Worm (Caenorhabditis elegans): ENCODE measurements around the gene nspe-3.

Gene nspe-3

DNA sequence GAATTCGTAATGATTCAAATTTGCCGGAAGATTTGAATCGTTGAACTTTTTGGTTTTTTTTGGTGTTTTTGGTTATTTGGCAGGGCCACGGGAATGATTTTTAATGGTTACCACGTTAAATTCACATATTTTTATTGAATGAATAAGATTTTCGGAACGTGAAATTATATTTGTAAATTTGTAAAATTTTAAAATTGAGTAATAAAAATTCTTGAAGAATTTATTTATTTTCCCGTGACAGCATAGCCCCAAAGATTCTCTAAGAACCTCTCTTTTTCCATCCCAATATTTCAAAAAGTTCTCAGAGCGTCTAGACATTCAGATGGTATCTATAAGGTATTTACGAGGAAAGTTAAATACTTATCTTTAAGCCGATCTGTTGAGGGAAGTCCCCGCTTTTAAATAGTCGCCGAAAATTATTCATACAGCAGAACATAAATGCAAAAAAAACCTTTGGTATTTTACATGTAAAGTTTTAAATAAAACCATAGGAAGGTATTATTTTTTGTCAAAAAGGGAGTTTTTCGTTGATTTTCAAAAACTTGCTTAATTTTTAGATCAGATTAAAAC is 17.1 kb downstream of the nspe-3 start, which contains the start of gene Y38E10A.17:
TSS of gene Y38E10A.17 (minus strand) at position 51 of the 570 bp plus-strand sequence.
- TF ChIP-seq elt-1 (tag; optimal IDR thresholded peaks at IDR 0.05) (peak; percentile 68), R02D3.7 (tag; optimal IDR thresholded peaks at IDR 0.05) (no peak)

DNA sequence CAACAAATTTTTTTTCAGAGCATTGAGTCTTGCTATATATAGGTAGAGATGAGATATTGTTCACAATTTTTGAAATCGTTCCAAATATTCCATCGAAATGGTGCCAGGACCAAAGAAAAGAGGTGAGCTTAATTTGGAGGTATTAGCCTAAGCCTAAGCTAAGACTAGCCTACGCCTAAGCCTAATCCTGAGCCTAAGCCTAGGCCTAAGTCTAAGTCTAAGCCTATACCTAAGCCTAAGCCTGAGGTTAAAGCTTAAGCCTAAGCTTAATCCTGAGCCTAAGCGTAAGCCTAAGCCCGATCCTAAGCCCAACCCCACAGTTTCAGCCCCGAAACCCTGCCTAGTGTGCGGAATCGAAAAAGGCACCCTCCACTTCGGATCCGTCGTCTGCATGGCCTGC is 18.9 kb downstream of the nspe-3 start, which contains the start of gene nhr-234:
TSS of gene nhr-234 (plus strand) at position 77 of the 400 bp plus-strand sequence.
- no peak for TF ChIP-seq fkh-2 (tag; optimal IDR thresholded peaks at IDR 0.05)
- TF ChIP-seq nhr-28 (tag; optimal IDR thresholded peaks at IDR 0.05): no peak
- TF ChIP-seq nhr-77 (tag; optimal IDR thresholded peaks at IDR 0.05): no peak
- no peak for TF ChIP-seq tbx-2 (tag; optimal IDR thresholded peaks at IDR 0.05)
- no peak for TF ChIP-seq R02D3.7 (tag; optimal IDR thresholded peaks at IDR 0.05)
- TF ChIP-seq pqm-1 (tag; optimal IDR thresholded peaks at IDR 0.05): no peak
- TF ChIP-seq unc-62 (GFP tag; optimal IDR thresholded peaks at IDR 0.05): no peak
- TF ChIP-seq elt-2 (tag; optimal IDR thresholded peaks at IDR 0.05): no peak
- no peak for TF ChIP-seq elt-3 (tag; optimal IDR thresholded peaks at IDR 0.05)
- no peak for TF ChIP-seq elt-1 (tag; optimal IDR thresholded peaks at IDR 0.05)
- no peak for TF ChIP-seq ZK546.5 (tag; optimal IDR thresholded peaks at IDR 0.05)
- no peak for TF ChIP-seq unc-39 (tag; optimal IDR thresholded peaks at IDR 0.05)
- no peak for TF ChIP-seq ztf-4 (tag; optimal IDR thresholded peaks at IDR 0.05)

DNA sequence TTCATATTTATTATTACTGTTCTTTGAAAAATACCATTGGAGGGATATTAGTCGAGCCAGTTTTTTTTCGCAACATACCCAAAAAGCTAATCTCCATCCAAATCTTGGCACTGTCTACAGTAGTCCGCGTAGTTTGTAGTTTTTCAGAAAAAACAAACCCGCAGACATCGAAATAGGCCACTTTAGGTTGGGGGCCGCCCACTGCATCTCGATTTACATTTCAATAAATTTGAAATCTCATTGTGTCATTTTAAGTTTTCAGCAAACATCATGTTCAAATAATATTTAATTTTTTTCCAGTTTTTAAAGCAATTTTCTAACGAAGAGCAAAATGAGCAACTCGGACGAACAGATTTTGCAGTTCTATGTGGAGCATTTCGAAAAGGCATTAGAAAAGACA is 22.7 kb downstream of the nspe-3 start, which contains the start of gene nhr-235:
TSS of gene nhr-235 (plus strand) at position 301 of the 400 bp plus-strand sequence.
- TF ChIP-seq nhr-76 (tag; optimal IDR thresholded peaks at IDR 0.05): no peak
- no peak for TF ChIP-seq nhr-12 (tag; optimal IDR thresholded peaks at IDR 0.05)
- TF ChIP-seq daf-12 (tag; optimal IDR thresholded peaks at IDR 0.05): no peak
- no peak for TF ChIP-seq nhr-11 (tag; optimal IDR thresholded peaks at IDR 0.05)
- TF ChIP-seq unc-62 (GFP tag; optimal IDR thresholded peaks at IDR 0.05): no peak
- TF ChIP-seq tbx-2 (tag; optimal IDR thresholded peaks at IDR 0.05): no peak
- no peak for TF ChIP-seq ama-1 (optimal IDR thresholded peaks at IDR 0.05)
- TF ChIP-seq eor-1 (tag; optimal IDR thresholded peaks at IDR 0.05): no peak

DNA sequence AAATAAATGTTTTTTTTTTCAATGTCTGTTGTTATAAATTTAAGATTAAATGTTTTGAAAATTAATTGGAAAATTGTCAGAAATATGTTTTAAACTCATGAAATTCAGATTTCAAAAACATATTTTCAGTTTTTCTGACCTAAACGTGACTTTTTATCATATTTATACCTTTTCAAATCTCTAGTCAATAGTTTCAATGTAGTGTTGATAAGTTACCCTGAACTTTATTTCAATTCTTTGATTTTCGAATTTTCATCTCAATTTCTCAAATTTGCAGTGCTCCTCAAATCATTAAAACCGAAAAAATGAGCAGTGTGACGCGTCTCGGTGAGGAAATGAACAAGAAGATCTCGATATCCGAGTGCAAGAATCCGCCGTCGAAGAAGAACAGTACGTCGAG is 36.8 kb downstream of the nspe-3 start, which contains the start of gene rgs-4:
TSS of gene rgs-4 (plus strand) at position 301 of the 400 bp plus-strand sequence.
- no peak for TF ChIP-seq lin-15B (tag; optimal IDR thresholded peaks at IDR 0.05)
- no peak for TF ChIP-seq nhr-25 (tag; optimal IDR thresholded peaks at IDR 0.05)
- no peak for TF ChIP-seq ztf-11 (tag; optimal IDR thresholded peaks at IDR 0.05)

DNA sequence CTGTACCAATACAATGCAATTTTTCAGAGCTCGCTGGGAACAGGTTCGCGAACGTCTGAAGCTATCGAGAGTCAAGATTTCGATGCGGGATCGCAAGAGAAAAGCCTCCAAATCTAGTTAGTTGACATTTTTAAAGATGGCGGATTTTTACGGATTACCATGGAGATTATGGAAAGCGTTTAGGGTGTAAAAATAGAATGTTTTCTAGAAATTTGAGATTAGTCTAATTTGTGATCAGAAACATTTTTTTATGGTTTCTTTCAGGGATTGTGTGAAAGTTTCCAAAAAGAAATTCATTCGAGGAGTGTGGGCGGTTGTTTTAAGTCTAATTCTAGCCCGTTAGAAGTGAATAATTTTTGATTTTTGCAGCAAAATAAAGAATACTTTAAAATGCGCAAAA is 38.1 kb downstream of the nspe-3 start:
- TF ChIP-seq tbx-2 (tag; optimal IDR thresholded peaks at IDR 0.05) (no peak), mdl-1 (tag; optimal IDR thresholded peaks at IDR 0.05) (no peak), ZK546.5 (tag; optimal IDR thresholded peaks at IDR 0.05) (no peak), aly-2 (tag; optimal IDR thresholded peaks at IDR 0.05) (no peak), ceh-16 (tag; optimal IDR thresholded peaks at IDR 0.05) (no peak), nfya-1 (tag; optimal IDR thresholded peaks at IDR 0.05; ENCODE audit: insufficient read depth) (no peak), egl-5 (tag; optimal IDR thresholded peaks at IDR 0.05) (no peak), pqm-1 (tag; optimal IDR thresholded peaks at IDR 0.05) (no peak), nhr-77 (tag; optimal IDR thresholded peaks at IDR 0.05) (no peak), lsy-12 (tag; optimal IDR thresholded peaks at IDR 0.05) (no peak), fkh-2 (tag; optimal IDR thresholded peaks at IDR 0.05) (no peak), skn-1 (tag; optimal IDR thresholded peaks at IDR 0.05) (no peak), nhr-67 (tag; optimal IDR thresholded peaks at IDR 0.05) (no peak), jun-1 (tag; optimal IDR thresholded peaks at IDR 0.05) (no peak), fkh-10 (GFP tag; optimal IDR thresholded peaks at IDR 0.05) (no peak), unc-62 (GFP tag; optimal IDR thresholded peaks at IDR 0.05) (no peak), R02D3.7 (tag; optimal IDR thresholded peaks at IDR 0.05) (no peak), nhr-23 (tag; optimal IDR thresholded peaks at IDR 0.05) (no peak), sea-2 (GFP tag; optimal IDR thresholded peaks at IDR 0.05) (no peak), nhr-12 (tag; optimal IDR thresholded peaks at IDR 0.05) (no peak)
